Worm (Caenorhabditis elegans): ENCODE results near the gene srx-17.

Gene srx-17

ce11 chrV:13850170-13850569 lies 9.2 kb downstream of the srx-17 start, which contains the start of gene hpx-2:
Gene hpx-2, plus strand, starts transcription at chrV:13850470.
- no peak for TF ChIP-seq sem-2 (GFP tag; optimal IDR thresholded peaks at IDR 0.05)
- TF ChIP-seq ceh-83 (GFP tag; optimal IDR thresholded peaks at IDR 0.05): no peak
- no peak for TF ChIP-seq blmp-1 (tag; optimal IDR thresholded peaks at IDR 0.05)
- no peak for TF ChIP-seq nhr-76 (tag; optimal IDR thresholded peaks at IDR 0.05)
- no peak for TF ChIP-seq unc-120 (tag; optimal IDR thresholded peaks at IDR 0.05; ENCODE audit: poor library complexity, severe bottlenecking)
- no peak for TF ChIP-seq nhr-2 (tag; optimal IDR thresholded peaks at IDR 0.05)
- TF ChIP-seq elt-3 (tag; optimal IDR thresholded peaks at IDR 0.05): no peak
- TF ChIP-seq nhr-28 (tag; optimal IDR thresholded peaks at IDR 0.05): no peak
- TF ChIP-seq ces-1 (GFP tag; optimal IDR thresholded peaks at IDR 0.05): no peak
- no peak for TF ChIP-seq unc-62 (GFP tag; optimal IDR thresholded peaks at IDR 0.05)
- no peak for TF ChIP-seq nhr-237 (tag; optimal IDR thresholded peaks at IDR 0.05)
- no peak for TF ChIP-seq lsy-2 (tag; optimal IDR thresholded peaks at IDR 0.05)
- no peak for TF ChIP-seq tbx-8 (GFP tag; optimal IDR thresholded peaks at IDR 0.05)
- no peak for TF ChIP-seq zip-8 (tag; optimal IDR thresholded peaks at IDR 0.05)
- no peak for TF ChIP-seq ham-2 (GFP tag; optimal IDR thresholded peaks at IDR 0.05)

DNA sequence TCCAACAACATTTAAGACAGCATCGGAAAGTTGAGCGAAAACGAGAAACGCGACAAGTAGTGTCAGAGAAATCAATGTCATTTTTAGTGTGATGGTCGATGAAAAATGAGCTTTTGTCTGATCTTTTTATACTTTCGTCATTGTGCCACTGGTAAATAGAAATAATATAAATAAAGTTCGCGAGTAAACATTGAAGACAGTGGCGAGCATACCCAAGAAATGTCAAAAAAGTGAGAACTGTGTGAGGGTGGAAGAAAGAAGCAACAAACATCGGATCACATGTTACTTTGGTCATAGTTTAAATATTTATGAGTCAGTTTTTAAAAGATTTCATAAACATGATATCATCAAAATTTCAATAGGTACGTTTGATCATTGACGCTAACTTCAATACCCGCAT lies 13.3 kb downstream of the srx-17 start, which contains the start of gene ttr-21:
Gene ttr-21, minus strand, starts transcription at position 100 of the 400 bp plus-strand sequence.
- TF ChIP-seq nhr-76 (tag; optimal IDR thresholded peaks at IDR 0.05): no peak
- no peak for TF ChIP-seq ceh-39 (tag; optimal IDR thresholded peaks at IDR 0.05)
- no peak for TF ChIP-seq sptf-1 (tag; optimal IDR thresholded peaks at IDR 0.05)
- no peak for TF ChIP-seq zip-8 (tag; optimal IDR thresholded peaks at IDR 0.05)
- no peak for TF ChIP-seq elt-1 (tag; optimal IDR thresholded peaks at IDR 0.05; ENCODE audit: borderline replicate concordance, insufficient read depth)
- TF ChIP-seq nhr-2 (tag; optimal IDR thresholded peaks at IDR 0.05): no peak
- TF ChIP-seq lin-13 (tag; optimal IDR thresholded peaks at IDR 0.05): no peak
- no peak for TF ChIP-seq mls-2 (tag; optimal IDR thresholded peaks at IDR 0.05)
- no peak for TF ChIP-seq ceh-83 (GFP tag; optimal IDR thresholded peaks at IDR 0.05)
- no peak for TF ChIP-seq drap-1 (GFP tag; optimal IDR thresholded peaks at IDR 0.05)
- TF ChIP-seq nhr-28 (tag; optimal IDR thresholded peaks at IDR 0.05): no peak
- TF ChIP-seq cnd-1 (tag; optimal IDR thresholded peaks at IDR 0.05): no peak
- TF ChIP-seq snpc-4 (tag; optimal IDR thresholded peaks at IDR 0.05): no peak
- no peak for TF ChIP-seq ztf-11 (tag; optimal IDR thresholded peaks at IDR 0.05)
- TF ChIP-seq ceh-43 (GFP tag; optimal IDR thresholded peaks at IDR 0.05): no peak
- TF ChIP-seq unc-39 (tag; optimal IDR thresholded peaks at IDR 0.05): no peak
- TF ChIP-seq ham-2 (GFP tag; optimal IDR thresholded peaks at IDR 0.05): no peak

ce11 chrV:13856376-13856775 lies 15.4 kb downstream of the srx-17 start, which contains the start of gene srx-134:
Gene srx-134, minus strand, starts transcription at chrV:13856476.
- TF ChIP-seq unc-62 (GFP tag; optimal IDR thresholded peaks at IDR 0.05): no peak

ce11 chrV:13857132-13857531 lies 16.1 kb downstream of the srx-17 start, which contains the start of gene srx-136:
Gene srx-136, plus strand, starts transcription at chrV:13857432.
- TF ChIP-seq nhr-12 (tag; optimal IDR thresholded peaks at IDR 0.05) (no peak), nhr-28 (tag; optimal IDR thresholded peaks at IDR 0.05) (no peak), ztf-11 (tag; optimal IDR thresholded peaks at IDR 0.05) (no peak), hlh-1 (tag; optimal IDR thresholded peaks at IDR 0.05) (no peak), elt-3 (tag; optimal IDR thresholded peaks at IDR 0.05) (no peak), bed-3 (GFP tag; optimal IDR thresholded peaks at IDR 0.05) (no peak)

ce11 chrV:13858906-13859305 lies 17.9 kb downstream of the srx-17 start, which contains the start of gene srx-135:
Gene srx-135, plus strand, starts transcription at chrV:13859206.
- TF ChIP-seq sem-2 (GFP tag; optimal IDR thresholded peaks at IDR 0.05): no peak
- TF ChIP-seq hlh-1 (tag; optimal IDR thresholded peaks at IDR 0.05): no peak
- TF ChIP-seq mep-1 (tag; optimal IDR thresholded peaks at IDR 0.05): no peak
- TF ChIP-seq nhr-237 (tag; optimal IDR thresholded peaks at IDR 0.05): no peak

DNA sequence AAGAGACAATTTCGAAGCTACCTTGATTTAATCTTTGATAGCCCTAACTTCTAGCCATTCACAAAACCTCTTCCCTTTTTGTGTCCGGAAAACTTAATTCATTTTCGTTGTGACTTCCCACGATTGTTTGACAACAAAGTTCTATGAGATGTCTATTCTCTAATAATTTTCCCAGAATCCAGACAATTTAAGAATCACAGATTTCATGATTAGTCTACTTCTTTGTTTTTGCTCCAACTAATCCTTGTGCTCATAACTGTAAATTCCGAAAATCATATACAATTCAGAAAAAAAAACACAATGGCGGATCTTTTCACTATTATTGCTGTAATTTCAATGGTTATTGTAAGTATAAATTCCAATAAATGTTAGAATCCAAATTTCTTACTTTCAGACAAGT lies 21.5 kb downstream of the srx-17 start, which contains the start of gene srx-137:
Gene srx-137, plus strand, starts transcription at position 301 of the 400 bp plus-strand sequence.
- TF ChIP-seq mep-1 (tag; optimal IDR thresholded peaks at IDR 0.05) (no peak), unc-62 (GFP tag; optimal IDR thresholded peaks at IDR 0.05) (no peak)
